Fruit fly (Drosophila melanogaster): ENCODE measurements around the gene CG31937.

Gene CG31937

DNA sequence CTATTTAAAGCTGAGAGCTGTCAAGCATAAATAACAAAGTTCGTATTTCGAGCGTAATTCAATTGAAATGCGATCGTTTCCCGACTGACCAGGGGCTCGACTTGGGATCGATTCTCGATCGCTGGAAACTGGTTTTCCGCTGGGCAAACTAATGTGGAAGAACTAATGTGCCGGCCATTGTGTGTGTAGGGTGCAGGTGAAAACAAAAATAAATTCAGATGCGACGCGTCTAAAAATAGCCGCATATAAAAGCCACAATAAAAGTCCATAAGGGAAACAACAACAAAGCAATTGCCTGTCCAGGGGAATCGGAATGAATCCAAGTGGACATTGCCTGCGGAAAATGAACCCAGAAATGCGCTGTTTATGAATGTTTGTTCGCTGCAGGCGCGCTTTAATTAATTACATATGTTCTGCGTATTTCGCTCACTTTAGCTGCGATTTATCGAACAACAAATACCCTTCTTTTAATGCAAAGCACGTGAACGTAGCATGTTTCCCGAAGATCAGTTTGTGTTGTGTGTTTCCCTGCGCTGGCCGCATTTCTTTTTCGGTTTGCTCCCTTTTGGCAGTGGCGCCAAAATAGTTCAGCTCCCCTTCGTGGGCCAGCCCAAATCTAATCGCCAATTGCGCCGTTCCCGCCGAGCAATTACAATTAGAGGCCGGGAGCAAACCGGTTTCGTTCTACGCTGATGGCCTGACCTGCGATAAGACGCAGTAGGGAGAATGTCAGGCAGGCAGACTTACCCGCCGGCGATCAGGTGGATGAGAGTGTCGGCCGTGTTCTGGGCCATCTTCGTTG lies 6.4 kb upstream of the CG31937 start (continued):
- TF ChIP-seq cad (GFP tag; optimal IDR thresholded peaks at IDR 0.05) (no peak), gem (tag; optimal IDR thresholded peaks at IDR 0.05) (peak; percentile 49), Dll (GFP tag; IDR thresholded peaks at IDR 0.05; ENCODE audit: partially characterized antibody) (no peak), CG12942 (GFP tag; optimal IDR thresholded peaks at IDR 0.05) (no peak), CG6765 (GFP tag; optimal IDR thresholded peaks at IDR 0.05) (no peak), CG9876 (GFP tag; optimal IDR thresholded peaks at IDR 0.05) (no peak), CG11398 (GFP tag; optimal IDR thresholded peaks at IDR 0.05) (no peak), CTCF (GFP tag; optimal IDR thresholded peaks at IDR 0.05) (no peak), CG18619 (GFP tag; optimal IDR thresholded peaks at IDR 0.05) (no peak), exex (tag; optimal IDR thresholded peaks at IDR 0.05) (peak; percentile 69), CG6813 (GFP tag; optimal IDR thresholded peaks at IDR 0.05) (no peak), pita (GFP tag; optimal IDR thresholded peaks at IDR 0.05) (no peak), CG4424 (GFP tag; optimal IDR thresholded peaks at IDR 0.05) (no peak), CG6272 (GFP tag; IDR thresholded peaks at IDR 0.05) (no peak), lov (optimal IDR thresholded peaks at IDR 0.05) (no peak), lov (GFP tag; IDR thresholded peaks at IDR 0.05) (0 out of 3 replicates have a peak, but pooled peaks have one; percentile 12), CG9797 (GFP tag; optimal IDR thresholded peaks at IDR 0.05) (no peak), bsh (GFP tag; optimal IDR thresholded peaks at IDR 0.05) (peak in 1 of 2 experiments; percentile 52), chn (GFP tag; optimal IDR thresholded peaks at IDR 0.05) (no peak), corto (GFP tag; optimal IDR thresholded peaks at IDR 0.05) (no peak), CG2875 (GFP tag; optimal IDR thresholded peaks at IDR 0.05) (peak; percentile 10), CG12236 (GFP tag; optimal IDR thresholded peaks at IDR 0.05) (no peak), sc (optimal IDR thresholded peaks at IDR 0.05) (no peak), sc (GFP tag; optimal IDR thresholded peaks at IDR 0.05) (no peak), CG6654 (GFP tag; optimal IDR thresholded peaks at IDR 0.05) (no peak), CG6254 (GFP tag; optimal IDR thresholded peaks at IDR 0.05) (no peak), zf30C (GFP tag; optimal IDR thresholded peaks at IDR 0.05) (no peak), CG17328 (GFP tag; IDR thresholded peaks at IDR 0.05) (no peak), ATbp (GFP tag; optimal IDR thresholded peaks at IDR 0.05) (no peak), CG4617 (GFP tag; optimal IDR thresholded peaks at IDR 0.05; ENCODE audit: borderline replicate concordance) (no peak), CG7556 (GFP tag; optimal IDR thresholded peaks at IDR 0.05) (no peak), fd102C (GFP tag; optimal IDR thresholded peaks at IDR 0.05) (no peak), pfk (GFP tag; optimal IDR thresholded peaks at IDR 0.05) (no peak), Hand (GFP tag; optimal IDR thresholded peaks at IDR 0.05) (no peak), Elba2 (GFP tag; optimal IDR thresholded peaks at IDR 0.05) (no peak), CG14014 (GFP tag; IDR thresholded peaks at IDR 0.05) (peak; percentile 19; the same call in 1 of the 2 replicates), zen2 (GFP tag; IDR thresholded peaks at IDR 0.05; ENCODE audit: partially characterized antibody) (no peak), CG2678 (tag; optimal IDR thresholded peaks at IDR 0.05) (peak; percentile 49), mam (GFP tag; optimal IDR thresholded peaks at IDR 0.05) (no peak), CG12104 (GFP tag; optimal IDR thresholded peaks at IDR 0.05) (peak; percentile 8), onecut (GFP tag; IDR thresholded peaks at IDR 0.05) (no peak), CG17912 (GFP tag; optimal IDR thresholded peaks at IDR 0.05) (peak; percentile 5), nerfin-1 (tag; optimal IDR thresholded peaks at IDR 0.05) (peak; percentile 12), CG17612 (GFP tag; IDR thresholded peaks at IDR 0.05) (no peak), bowl (GFP tag; IDR thresholded peaks at IDR 0.05) (no peak), Side (GFP tag; optimal IDR thresholded peaks at IDR 0.05) (no peak), mld (GFP tag; IDR thresholded peaks at IDR 0.05; ENCODE audit: partially characterized antibody) (no peak), Blimp-1 (GFP tag; optimal IDR thresholded peaks at IDR 0.05) (peak; percentile 55), ranshi (GFP tag; IDR thresholded peaks at IDR 0.05) (no peak), Taf1 (GFP tag; IDR thresholded peaks at IDR 0.05) (no peak)

Measured in whole organism, embryonic.